Worm (Caenorhabditis elegans) whole organism, L1 larva: ENCODE data around the gene wago-5.

Experiments
- C16A3.4 ChIP-seq: fragments of 150-350 bp; optimal IDR thresholded peaks from 2 replicates; lab custom pipeline; 2014; ENCODE audit warnings: missing biosample characterization, missing genetic modification characterization
- aha-1 ChIP-seq: fragments of 150-350 bp; optimal IDR thresholded peaks from 2 replicates; lab custom pipeline; 2014; ENCODE audit warnings: missing biosample characterization, missing genetic modification characterization
- blmp-1 ChIP-seq: fragments of 150-350 bp; optimal IDR thresholded peaks from 2 replicates; lab custom pipeline; 2014; ENCODE audit warnings: missing biosample characterization, missing genetic modification characterization
- ceh-63 ChIP-seq: fragments of 200-800 bp; sonication (Bioruptor generic); optimal IDR thresholded peaks from 2 replicates; lab custom pipeline; 2018; ENCODE audit warnings: mild to moderate bottlenecking, missing genetic modification characterization, missing compliant biosample characterization
- ceh-82 ChIP-seq, 3 experiments: fragments of 150-350 bp in 1 of 3; sonication (generic microtip) in 2 of 3; optimal IDR thresholded peaks; 2 replicates each; lab custom pipeline; 2014 to 2017; ENCODE audit warnings: missing biosample characterization in 3 of 3, missing genetic modification characterization in 3 of 3
- ceh-88 ChIP-seq: fragments of 200-800 bp; sonication (Bioruptor generic); IDR thresholded peaks from 2 replicates; pipeline ENCODE4 v1.3.6; 2022; ENCODE audit warnings: missing genetic modification characterization, missing compliant biosample characterization
- ceh-90 ChIP-seq: sonication (generic microtip); optimal IDR thresholded peaks from 2 replicates; lab custom pipeline; 2016; ENCODE audit warnings: missing genetic modification characterization, missing compliant biosample characterization
- ces-1 ChIP-seq: fragments of 150-350 bp; optimal IDR thresholded peaks from 2 replicates; lab custom pipeline; 2014; ENCODE audit warnings: missing biosample characterization, missing genetic modification reagents, missing genetic modification characterization
- dpl-1 ChIP-seq, 3 experiments: fragments of 150-350 bp in 2 of 3; sonication (generic microtip) in 1 of 3; optimal IDR thresholded peaks; 2 replicates each; lab custom pipeline; 2014 to 2017; ENCODE audit warnings: missing biosample characterization in 3 of 3, missing genetic modification characterization in 3 of 3, missing genetic modification reagents in 3 of 3
- efl-3 ChIP-seq: fragments of 200-800 bp; sonication (Bioruptor generic); optimal IDR thresholded peaks from 2 replicates; lab custom pipeline; 2018; ENCODE audit warnings: mild to moderate bottlenecking, missing genetic modification characterization, missing compliant biosample characterization
- egl-27 ChIP-seq, 2 experiments: fragments of 150-350 bp in 1 of 2; sonication (generic microtip); optimal IDR thresholded peaks; 3 replicates each; lab custom pipeline; 2017 to 2018; ENCODE audit warnings: missing biosample characterization in 2 of 2, missing genetic modification characterization in 2 of 2, missing genetic modification reagents in 2 of 2
- elt-3 ChIP-seq, 6 experiments: fragments of 150-350 bp in 1 of 6; sonication (generic microtip); optimal IDR thresholded peaks; 2 replicates each; lab custom pipeline; 2017 to 2018; ENCODE audit warnings: missing biosample characterization in 6 of 6, missing genetic modification characterization in 6 of 6, inconsistent platforms in 1 of 6
- ets-5 ChIP-seq: fragments of 200-800 bp; sonication (Bioruptor generic); IDR thresholded peaks from 2 replicates; pipeline ENCODE4 v1.3.6; 2022; ENCODE audit warnings: missing genetic modification characterization, missing compliant biosample characterization
- fkh-4 ChIP-seq: sonication (generic microtip); optimal IDR thresholded peaks from 2 replicates; lab custom pipeline; 2016; ENCODE audit warnings: missing compliant biosample characterization, missing genetic modification characterization, borderline replicate concordance
- fos-1 ChIP-seq: fragments of 150-350 bp; optimal IDR thresholded peaks from 2 replicates; lab custom pipeline; 2014; ENCODE audit warnings: missing biosample characterization, missing genetic modification characterization
- hlh-4 ChIP-seq: sonication (generic microtip); optimal IDR thresholded peaks from 2 replicates; lab custom pipeline; 2016; ENCODE audit warnings: mild to moderate bottlenecking, missing genetic modification characterization, missing compliant biosample characterization
- hpl-2 ChIP-seq: fragments of 150-350 bp; optimal IDR thresholded peaks from 2 replicates; lab custom pipeline; 2014; ENCODE audit warnings: missing biosample characterization, missing genetic modification reagents, missing genetic modification characterization
- irx-1 ChIP-seq: sonication (generic microtip); optimal IDR thresholded peaks from 2 replicates; lab custom pipeline; 2016; ENCODE audit warnings: missing genetic modification characterization, missing compliant biosample characterization
- isw-1 ChIP-seq: fragments of 200-800 bp; sonication (Bioruptor generic); IDR thresholded peaks from 2 replicates; pipeline ENCODE4 v1.3.6; 2022; ENCODE audit warnings: missing genetic modification characterization, missing compliant biosample characterization
- jun-1 ChIP-seq: fragments of 150-350 bp; optimal IDR thresholded peaks from 2 replicates; lab custom pipeline; 2014; ENCODE audit warnings: missing biosample characterization, missing genetic modification reagents, missing genetic modification characterization
- lin-13 ChIP-seq: fragments of 150-350 bp; optimal IDR thresholded peaks from 2 replicates; lab custom pipeline; 2014; ENCODE audit warnings: missing biosample characterization, missing genetic modification reagents, missing genetic modification characterization
- lin-14 ChIP-seq: fragments of 200-800 bp; sonication (Bioruptor generic); optimal IDR thresholded peaks from 2 replicates; lab custom pipeline; 2018; ENCODE audit warnings: mild to moderate bottlenecking, missing genetic modification characterization, moderate library complexity, missing compliant biosample characterization
- lin-15B ChIP-seq: fragments of 150-350 bp; sonication (generic microtip); optimal IDR thresholded peaks from 3 replicates; lab custom pipeline; 2014; ENCODE audit warnings: missing biosample characterization, missing genetic modification characterization
- lin-35 ChIP-seq, 2 experiments: fragments of 150-350 bp; optimal IDR thresholded peaks; 2 replicates each; lab custom pipeline; 2014; ENCODE audit warnings: missing biosample characterization in 2 of 2, missing genetic modification characterization in 2 of 2, missing genetic modification reagents in 2 of 2
- lsy-2 ChIP-seq, 2 experiments: fragments of 150-350 bp; optimal IDR thresholded peaks; 2 replicates each; lab custom pipeline; 2014; ENCODE audit warnings: missing biosample characterization in 2 of 2, missing genetic modification characterization in 2 of 2
- mab-9 ChIP-seq: fragments of 200-800 bp; sonication (Bioruptor generic); IDR thresholded peaks from 2 replicates; pipeline ENCODE4 v1.3.6; 2022; ENCODE audit warnings: missing genetic modification reagents, missing genetic modification characterization, missing compliant biosample characterization
- mep-1 ChIP-seq: fragments of 150-350 bp; optimal IDR thresholded peaks from 2 replicates; lab custom pipeline; 2014; ENCODE audit warnings: missing biosample characterization, missing genetic modification characterization
- nhr-237 ChIP-seq: fragments of 150-350 bp; optimal IDR thresholded peaks from 2 replicates; lab custom pipeline; 2014; ENCODE audit warnings: missing biosample characterization, missing genetic modification characterization
- nhr-28 ChIP-seq: fragments of 150-350 bp; optimal IDR thresholded peaks from 2 replicates; lab custom pipeline; 2014; ENCODE audit warnings: missing biosample characterization, missing genetic modification characterization
- nhr-47 ChIP-seq: sonication (generic microtip); optimal IDR thresholded peaks from 2 replicates; lab custom pipeline; 2016; ENCODE audit warnings: mild to moderate bottlenecking, missing genetic modification characterization, moderate library complexity, missing compliant biosample characterization
- nhr-71 ChIP-seq: sonication (generic microtip); optimal IDR thresholded peaks from 2 replicates; lab custom pipeline; 2016; ENCODE audit warnings: mild to moderate bottlenecking, missing genetic modification characterization, moderate library complexity, missing compliant biosample characterization
- nhr-77 ChIP-seq: fragments of 150-350 bp; optimal IDR thresholded peaks from 2 replicates; lab custom pipeline; 2014; ENCODE audit warnings: missing biosample characterization, missing genetic modification characterization
- nhr-84 ChIP-seq: sonication (generic microtip); optimal IDR thresholded peaks from 2 replicates; lab custom pipeline; 2017; ENCODE audit warnings: missing biosample characterization, missing genetic modification characterization
- nhr-90 ChIP-seq: sonication (generic microtip); optimal IDR thresholded peaks from 2 replicates; lab custom pipeline; 2016; ENCODE audit warnings: mild to moderate bottlenecking, missing genetic modification characterization, missing compliant biosample characterization; ENCODE audit not compliant: poor library complexity
- pag-3 ChIP-seq: sonication (generic microtip); optimal IDR thresholded peaks from 2 replicates; lab custom pipeline; 2017; ENCODE audit warnings: missing genetic modification characterization, mild to moderate bottlenecking, missing compliant biosample characterization, antibody characterized with exemption, borderline replicate concordance; ENCODE audit not compliant: insufficient read depth
- pax-3 ChIP-seq: fragments of 200-800 bp; sonication (Bioruptor generic); optimal IDR thresholded peaks from 2 replicates; lab custom pipeline; 2018; ENCODE audit warnings: mild to moderate bottlenecking, missing genetic modification characterization, moderate library complexity, missing compliant biosample characterization
- pqm-1 ChIP-seq: sonication (generic microtip); optimal IDR thresholded peaks from 3 replicates; lab custom pipeline; 2017; ENCODE audit warnings: missing biosample characterization, missing genetic modification characterization
- rnt-1 ChIP-seq: sonication (generic microtip); optimal IDR thresholded peaks from 2 replicates; lab custom pipeline; 2016; ENCODE audit warnings: mild to moderate bottlenecking, missing genetic modification characterization, moderate library complexity, missing compliant biosample characterization
- skn-1 ChIP-seq: fragments of 150-350 bp; optimal IDR thresholded peaks from 2 replicates; lab custom pipeline; 2014; ENCODE audit warnings: missing biosample characterization, missing genetic modification characterization
- snu-23 ChIP-seq: sonication (generic microtip); optimal IDR thresholded peaks from 2 replicates; lab custom pipeline; 2016; ENCODE audit warnings: missing genetic modification characterization, missing compliant biosample characterization
- sox-4 ChIP-seq: sonication (generic microtip); optimal IDR thresholded peaks from 2 replicates; lab custom pipeline; 2016; ENCODE audit warnings: missing genetic modification characterization, missing compliant biosample characterization
- sup-37 ChIP-seq: fragments of 200-800 bp; sonication (Bioruptor generic); optimal IDR thresholded peaks from 2 replicates; lab custom pipeline; 2018; ENCODE audit warnings: mild to moderate bottlenecking, missing genetic modification characterization, missing compliant biosample characterization
- tlp-1 ChIP-seq: fragments of 150-350 bp; optimal IDR thresholded peaks from 2 replicates; lab custom pipeline; 2014; ENCODE audit warnings: missing biosample characterization, missing genetic modification characterization
- unc-130 ChIP-seq: fragments of 150-350 bp; optimal IDR thresholded peaks from 2 replicates; lab custom pipeline; 2017; ENCODE audit warnings: missing biosample characterization, missing genetic modification characterization, inconsistent platforms
- unc-62 ChIP-seq: fragments of 150-350 bp; optimal IDR thresholded peaks from 2 replicates; lab custom pipeline; 2014; ENCODE audit warnings: missing biosample characterization, missing genetic modification reagents, missing genetic modification characterization
- unc-86 ChIP-seq: sonication (generic microtip); optimal IDR thresholded peaks from 2 replicates; lab custom pipeline; 2016; ENCODE audit warnings: missing genetic modification characterization, missing compliant biosample characterization
- xbp-1 ChIP-seq: sonication (generic microtip); optimal IDR thresholded peaks from 2 replicates; lab custom pipeline; 2016; ENCODE audit warnings: missing genetic modification characterization, missing compliant biosample characterization
- zag-1 ChIP-seq: fragments of 150-350 bp; optimal IDR thresholded peaks from 2 replicates; lab custom pipeline; 2014; ENCODE audit warnings: missing biosample characterization, missing genetic modification characterization
- zip-4 ChIP-seq: fragments of 200-800 bp; sonication (Bioruptor generic); optimal IDR thresholded peaks from 2 replicates; lab custom pipeline; 2018; ENCODE audit warnings: mild to moderate bottlenecking, missing genetic modification characterization, moderate library complexity, missing compliant biosample characterization
- ztf-4 ChIP-seq: fragments of 150-350 bp; optimal IDR thresholded peaks from 2 replicates; lab custom pipeline; 2014; ENCODE audit warnings: missing biosample characterization, missing genetic modification characterization

wago-5 gene

DNA sequence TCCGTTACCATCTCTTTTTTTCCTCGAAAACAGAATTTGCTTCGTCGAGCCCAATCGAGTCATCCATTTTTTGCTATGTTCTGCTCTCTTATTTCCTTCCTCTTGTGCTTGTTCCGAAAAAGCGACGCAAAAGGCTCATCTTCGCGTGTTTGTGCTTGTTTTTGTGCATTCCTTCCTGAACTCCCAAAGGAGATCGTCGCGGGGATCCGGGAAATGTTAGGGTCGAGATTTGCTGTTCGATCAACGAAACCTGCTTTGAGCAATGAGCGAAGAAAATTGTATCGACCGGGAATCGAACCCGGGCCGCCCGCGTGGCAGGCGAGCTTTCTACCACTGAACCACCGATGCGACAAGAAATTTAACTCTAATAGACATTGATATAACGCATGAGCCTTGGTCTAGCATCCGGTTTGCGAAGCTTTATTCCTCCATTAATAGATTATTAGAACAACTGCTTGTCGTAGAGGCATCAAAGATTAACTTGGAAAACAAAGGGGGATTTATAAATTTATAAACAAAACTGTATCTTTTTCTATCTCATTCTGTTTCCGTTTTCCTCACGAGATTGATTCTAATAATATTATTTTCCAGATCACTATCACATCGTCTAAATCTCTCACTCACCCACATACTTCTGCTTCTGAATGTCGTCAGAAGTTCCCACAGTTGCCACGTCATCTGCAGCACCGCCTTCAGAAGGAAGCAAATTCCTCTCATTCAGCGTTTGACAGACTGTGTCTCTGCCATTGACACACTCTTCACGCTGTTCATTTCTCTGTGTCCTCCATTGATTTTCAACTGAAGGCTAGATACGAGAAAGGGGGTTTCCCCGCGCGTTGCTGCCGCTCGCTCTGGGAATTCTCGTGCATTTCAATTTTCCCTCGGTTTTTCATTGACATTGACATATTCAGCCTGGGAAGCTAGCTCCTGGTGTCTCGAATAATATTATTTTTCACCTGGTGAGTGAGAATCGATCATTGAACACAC is 33.1 kb downstream of the wago-5 start, which contains the start of gene K05F1.6 (continued):
- TF ChIP-seq mep-1 (peak; percentile 52), sox-4 (tag; lab: Kevin White, UChicago) (no peak), irx-1 (no peak), lin-13 (peak; percentile 22), lin-15B (no peak), mab-9 (no peak), ceh-63 (GFP tag; lab: Kevin White, UChicago) (no peak), dpl-1 (GFP tag; optimal IDR thresholded peaks at IDR 0.05; lab: Kevin White, UChicago) (peak in 1 of 3 experiments; percentile 8), ceh-90 (no peak), nhr-237 (tag; lab: Kevin White, UChicago) (no peak), fkh-4 (tag; lab: Kevin White, UChicago) (no peak), lin-14 (GFP tag; lab: Kevin White, UChicago) (peak; percentile 56), blmp-1 (no peak), unc-62 (no peak), hlh-4 (tag; lab: Kevin White, UChicago) (no peak), unc-130 (tag; lab: Kevin White, UChicago) (peak; percentile 52), egl-27 (tag; optimal IDR thresholded peaks at IDR 0.05; lab: Kevin White, UChicago) (no peak), C16A3.4 (tag; lab: Kevin White, UChicago) (peak; percentile 59), ceh-82 (tag; optimal IDR thresholded peaks at IDR 0.05; lab: Kevin White, UChicago) (peak in 2 of 3 experiments; percentile 32), lsy-2 (tag; optimal IDR thresholded peaks at IDR 0.05; lab: Kevin White, UChicago) (peak in 1 of 2 experiments; percentile 52), isw-1 (GFP tag; lab: Robert Waterston, UW) (0 out of 2 replicates have a peak, but pooled peaks have one; percentile 1), aha-1 (tag; lab: Kevin White, UChicago) (no peak), pax-3 (tag; lab: Kevin White, UChicago) (peak; percentile 19), pqm-1 (no peak), ztf-4 (tag; lab: Kevin White, UChicago) (peak; percentile 15), zip-4 (GFP tag; lab: Kevin White, UChicago) (peak; percentile 19), tlp-1 (tag; lab: Kevin White, UChicago) (no peak), efl-3 (GFP tag; lab: Kevin White, UChicago) (no peak), nhr-47 (tag; lab: Kevin White, UChicago) (peak; percentile 73), lin-35 (GFP tag; optimal IDR thresholded peaks at IDR 0.05; lab: Kevin White, UChicago) (peak; percentile 6 to 44), nhr-90 (peak; percentile 65), ceh-88 (no peak), fos-1 (tag; lab: Kevin White, UChicago) (peak; percentile 29), elt-3 (tag; optimal IDR thresholded peaks at IDR 0.05; lab: Kevin White, UChicago) (no peak), zag-1 (tag; lab: Kevin White, UChicago) (no peak), skn-1 (tag; lab: Kevin White, UChicago) (peak; percentile 11), ces-1 (GFP tag; lab: Kevin White, UChicago) (no peak), xbp-1 (tag; lab: Kevin White, UChicago) (peak; percentile 39), nhr-84 (tag; lab: Kevin White, UChicago) (no peak), nhr-71 (peak; percentile 78), sup-37 (GFP tag; lab: Kevin White, UChicago) (peak; percentile 6), ets-5 (no peak), jun-1 (tag; lab: Kevin White, UChicago) (peak; percentile 1), snu-23 (GFP tag; lab: Kevin White, UChicago) (peak; percentile 20), unc-86 (peak; percentile 9), pag-3 (tag; lab: Kevin White, UChicago) (no peak), nhr-28 (tag; lab: Kevin White, UChicago) (no peak), hpl-2 (GFP tag; lab: Kevin White, UChicago) (no peak), rnt-1 (tag; lab: Kevin White, UChicago) (peak; percentile 78), nhr-77 (tag; lab: Kevin White, UChicago) (no peak)
